Fruit fly (Drosophila melanogaster) whole organism, embryonic: ENCODE data around the gene Glut1.

Source experiments
- Ada2b ChIP-seq: fragments of 200-800 bp; sonication (Bioruptor generic); IDR thresholded peaks from 2 replicates; pipeline ENCODE4 v1.3.6; 2022; ENCODE audit warnings: missing biosample characterization, missing genetic modification characterization
- CG11723 ChIP-seq: fragments of 200-800 bp; sonication (Bioruptor generic); optimal IDR thresholded peaks from 2 replicates; lab custom pipeline; 2017; ENCODE audit warnings: missing biosample characterization, mild to moderate bottlenecking, missing genetic modification characterization
- CG12236 ChIP-seq: fragments of 200-800 bp; sonication (Bioruptor generic); optimal IDR thresholded peaks from 2 replicates; lab custom pipeline; 2016; ENCODE audit warnings: missing biosample characterization, missing genetic modification characterization
- CG12391 ChIP-seq: fragments of 200-800 bp; sonication (Bioruptor generic); optimal IDR thresholded peaks from 3 replicates; lab custom pipeline; 2018; ENCODE audit warnings: missing biosample characterization, mild to moderate bottlenecking, missing genetic modification characterization, moderate library complexity
- CG14710 ChIP-seq: fragments of 200-800 bp; sonication (Bioruptor generic); optimal IDR thresholded peaks from 3 replicates; lab custom pipeline; 2019; ENCODE audit warnings: missing biosample characterization, mild to moderate bottlenecking, missing genetic modification characterization, moderate library complexity
- CG1529 ChIP-seq: fragments of 200-800 bp; sonication (Bioruptor generic); optimal IDR thresholded peaks from 3 replicates; lab custom pipeline; 2018; ENCODE audit warnings: missing biosample characterization, missing genetic modification characterization
- CG15514 ChIP-seq: fragments of 200-800 bp; sonication (Bioruptor generic); optimal IDR thresholded peaks from 3 replicates; lab custom pipeline; 2017; ENCODE audit warnings: missing biosample characterization, missing genetic modification characterization, mild to moderate bottlenecking, moderate library complexity, missing genetic modification reagents
- CG1603 ChIP-seq: fragments of 200-800 bp; sonication (Bioruptor generic); optimal IDR thresholded peaks from 2 replicates; lab custom pipeline; 2019; ENCODE audit warnings: missing biosample characterization, mild to moderate bottlenecking, missing genetic modification characterization, moderate library complexity
- CG16813 ChIP-seq: fragments of 200-800 bp; sonication (Bioruptor generic); IDR thresholded peaks from 3 replicates; pipeline ENCODE4 v1.3.6; 2022; ENCODE audit warnings: missing biosample characterization, missing genetic modification characterization; ENCODE audit not compliant: partially characterized antibody
- CG17359 ChIP-seq: fragments of 200-800 bp; sonication (Bioruptor generic); optimal IDR thresholded peaks from 3 replicates; lab custom pipeline; 2018; ENCODE audit warnings: missing biosample characterization, mild to moderate bottlenecking, missing genetic modification characterization, moderate library complexity
- CG17568 ChIP-seq: fragments of 200-800 bp; sonication (Bioruptor generic); optimal IDR thresholded peaks from 2 replicates; lab custom pipeline; 2018; ENCODE audit warnings: missing biosample characterization, mild to moderate bottlenecking, missing genetic modification characterization, moderate library complexity
- CG2116 ChIP-seq: fragments of 200-800 bp; sonication (Bioruptor generic); optimal IDR thresholded peaks from 3 replicates; lab custom pipeline; 2018; ENCODE audit warnings: missing biosample characterization, mild to moderate bottlenecking, missing genetic modification characterization
- CG2712 ChIP-seq: fragments of 200-800 bp; optimal IDR thresholded peaks from 3 replicates; lab custom pipeline; 2019; ENCODE audit warnings: missing biosample characterization, mild to moderate bottlenecking, missing genetic modification characterization, moderate library complexity
- CG30403 ChIP-seq: fragments of 200-800 bp; sonication (Bioruptor generic); optimal IDR thresholded peaks from 3 replicates; lab custom pipeline; 2016; ENCODE audit warnings: missing biosample characterization, missing genetic modification characterization
- CG3281 ChIP-seq: fragments of 200-800 bp; sonication (Bioruptor generic); optimal IDR thresholded peaks from 3 replicates; lab custom pipeline; 2017; ENCODE audit warnings: missing biosample characterization, mild to moderate bottlenecking, missing genetic modification characterization
- CG6254 ChIP-seq: fragments of 200-800 bp; sonication (Bioruptor generic); optimal IDR thresholded peaks from 3 replicates; lab custom pipeline; 2017; ENCODE audit warnings: mild to moderate bottlenecking, missing biosample characterization, missing genetic modification reagents, missing genetic modification characterization
- CG7928 ChIP-seq: fragments of 200-800 bp; sonication (Bioruptor generic); optimal IDR thresholded peaks from 2 replicates; lab custom pipeline; 2017; ENCODE audit warnings: missing biosample characterization, mild to moderate bottlenecking, missing genetic modification characterization
- CG8944 ChIP-seq: fragments of 200-800 bp; sonication (Bioruptor generic); optimal IDR thresholded peaks from 3 replicates; lab custom pipeline; 2016; ENCODE audit warnings: missing biosample characterization, missing genetic modification characterization
- CTCF ChIP-seq: fragments of 200-800 bp; sonication (Bioruptor generic); optimal IDR thresholded peaks from 2 replicates; lab custom pipeline; 2017; ENCODE audit warnings: missing biosample characterization, mild to moderate bottlenecking, missing genetic modification characterization, moderate library complexity
- D ChIP-seq, 2 experiments: fragments of 200-800 bp in 1 of 2; fragments of >200 bp in 1 of 2; sonication (Bioruptor generic) in 1 of 2; optimal IDR thresholded peaks; 2 replicates in 1 of 2; 3 replicates in 1 of 2; lab custom pipeline; 2017; ENCODE audit warnings: mild to moderate bottlenecking in 1 of 2, missing biosample characterization in 1 of 2, missing genetic modification characterization in 1 of 2, missing genetic modification reagents in 1 of 2
- Doc3 ChIP-seq: fragments of 200-800 bp; sonication (Bioruptor generic); IDR thresholded peaks from 3 replicates; pipeline ENCODE4 v1.3.6; 2022; ENCODE audit warnings: missing biosample characterization, missing genetic modification characterization; ENCODE audit not compliant: partially characterized antibody
- Dp ChIP-seq: fragments of 200-800 bp; sonication (Bioruptor generic); optimal IDR thresholded peaks from 2 replicates; lab custom pipeline; 2018; ENCODE audit warnings: missing biosample characterization, mild to moderate bottlenecking, missing genetic modification characterization, moderate library complexity
- HLH3B ChIP-seq: fragments of 200-800 bp; sonication (Bioruptor generic); IDR thresholded peaks from 2 replicates; pipeline ENCODE4 v1.3.6; 2022; ENCODE audit warnings: missing biosample characterization, missing genetic modification characterization
- HLH54F ChIP-seq: fragments of 200-800 bp; sonication (Bioruptor generic); optimal IDR thresholded peaks from 3 replicates; lab custom pipeline; 2016; ENCODE audit warnings: missing biosample characterization, missing genetic modification characterization
- Mad ChIP-seq: fragments of 200-800 bp; sonication (Bioruptor generic); optimal IDR thresholded peaks from 2 replicates; lab custom pipeline; 2016; ENCODE audit warnings: missing biosample characterization, missing genetic modification characterization
- Rfx ChIP-seq: fragments of 200-800 bp; sonication (Bioruptor generic); IDR thresholded peaks from 2 replicates; pipeline ENCODE4 v1.3.6; 2022; ENCODE audit warnings: missing biosample characterization, missing genetic modification characterization
- Sin3A ChIP-seq: fragments of >200 bp; optimal IDR thresholded peaks from 2 replicates; lab custom pipeline; 2018
- Taf1 ChIP-seq: fragments of 200-800 bp; sonication (Bioruptor generic); IDR thresholded peaks from 2 replicates; pipeline ENCODE4 v1.3.6; 2022; ENCODE audit warnings: missing biosample characterization, missing genetic modification characterization
- amos ChIP-seq: fragments of 200-800 bp; sonication (Bioruptor generic); IDR thresholded peaks from 2 replicates; pipeline ENCODE4 v1.3.6; 2022; ENCODE audit warnings: missing biosample characterization, missing genetic modification characterization; ENCODE audit not compliant: partially characterized antibody
- ara ChIP-seq: fragments of 200-800 bp; sonication (Bioruptor generic); IDR thresholded peaks from 2 replicates; pipeline ENCODE4 v1.3.6; 2022; ENCODE audit warnings: missing biosample characterization, missing genetic modification characterization
- bbx ChIP-seq: fragments of 200-800 bp; sonication (Bioruptor generic); IDR thresholded peaks from 2 replicates; pipeline ENCODE4 v1.3.6; 2022; ENCODE audit warnings: missing biosample characterization, missing genetic modification characterization; ENCODE audit not compliant: partially characterized antibody
- cad ChIP-seq: fragments of >200 bp; optimal IDR thresholded peaks from 2 replicates; lab custom pipeline; 2017; ENCODE audit warnings: missing biosample characterization, missing genetic modification characterization
- caup ChIP-seq: fragments of 200-800 bp; sonication (Bioruptor generic); optimal IDR thresholded peaks from 3 replicates; lab custom pipeline; 2017; ENCODE audit warnings: missing biosample characterization, mild to moderate bottlenecking, missing genetic modification characterization, moderate library complexity; ENCODE audit not compliant: severe bottlenecking
- esg ChIP-seq: fragments of 200-800 bp; sonication (Bioruptor generic); conservative IDR thresholded peaks from 2 replicates; pipeline ENCODE4 v1.3.6; 2022; ENCODE audit warnings: missing biosample characterization, missing genetic modification characterization
- gcm ChIP-seq: fragments of 200-800 bp; sonication (Bioruptor generic); optimal IDR thresholded peaks from 2 replicates; lab custom pipeline; 2019; ENCODE audit warnings: missing biosample characterization, mild to moderate bottlenecking, missing genetic modification characterization, moderate library complexity
- gem ChIP-seq: fragments of 200-800 bp; sonication (Bioruptor generic); optimal IDR thresholded peaks from 2 replicates; lab custom pipeline; 2019; ENCODE audit warnings: missing biosample characterization, mild to moderate bottlenecking, missing genetic modification characterization, moderate library complexity
- hb ChIP-seq: fragments of 200-800 bp; sonication (Bioruptor generic); IDR thresholded peaks from 3 replicates; pipeline ENCODE4 v1.3.6; 2022; ENCODE audit warnings: missing biosample characterization, missing genetic modification characterization; ENCODE audit not compliant: partially characterized antibody
- insv ChIP-seq, 2 experiments: fragments of 200-800 bp; sonication (Bioruptor generic); optimal IDR thresholded peaks; 3 replicates each; lab custom pipeline; 2016 to 2018; ENCODE audit warnings: missing biosample characterization in 2 of 2, missing genetic modification characterization in 2 of 2
- kni ChIP-seq: fragments of 200-800 bp; sonication (Bioruptor generic); optimal IDR thresholded peaks from 3 replicates; lab custom pipeline; 2017; ENCODE audit warnings: mild to moderate bottlenecking, missing biosample characterization, missing genetic modification reagents, missing genetic modification characterization
- mam ChIP-seq: fragments of 200-800 bp; sonication (Bioruptor generic); optimal IDR thresholded peaks from 3 replicates; lab custom pipeline; 2016; ENCODE audit warnings: missing biosample characterization, missing genetic modification characterization
- nerfin-2 ChIP-seq: fragments of 200-800 bp; sonication (Bioruptor generic); IDR thresholded peaks from 2 replicates; pipeline ENCODE4 v1.3.6; 2022; ENCODE audit warnings: missing biosample characterization, missing genetic modification characterization; ENCODE audit not compliant: partially characterized antibody
- p53 ChIP-seq: fragments of 200-800 bp; sonication (Bioruptor generic); optimal IDR thresholded peaks from 2 replicates; lab custom pipeline; 2016; ENCODE audit warnings: missing biosample characterization, missing genetic modification characterization
- pita ChIP-seq: fragments of 200-800 bp; sonication (Bioruptor generic); optimal IDR thresholded peaks from 2 replicates; lab custom pipeline; 2017; ENCODE audit warnings: missing biosample characterization, mild to moderate bottlenecking, missing genetic modification characterization
- row ChIP-seq: fragments of 200-800 bp; sonication (Bioruptor generic); IDR thresholded peaks from 3 replicates; pipeline ENCODE4 v1.3.6; 2022; ENCODE audit warnings: missing biosample characterization, missing genetic modification characterization
- so ChIP-seq: fragments of 200-800 bp; sonication (Bioruptor generic); IDR thresholded peaks from 3 replicates; pipeline ENCODE4 v1.3.6; 2022; ENCODE audit warnings: missing biosample characterization, missing genetic modification characterization
- sug ChIP-seq: fragments of 200-800 bp; optimal IDR thresholded peaks from 2 replicates; lab custom pipeline; 2019; ENCODE audit warnings: missing biosample characterization, mild to moderate bottlenecking, missing genetic modification characterization, moderate library complexity
- tna ChIP-seq: fragments of 200-800 bp; sonication (Bioruptor generic); IDR thresholded peaks from 2 replicates; pipeline ENCODE4 v1.3.6; 2022; ENCODE audit warnings: missing biosample characterization, missing genetic modification characterization; ENCODE audit not compliant: partially characterized antibody
- trem ChIP-seq: fragments of 200-800 bp; optimal IDR thresholded peaks from 3 replicates; lab custom pipeline; 2019; ENCODE audit warnings: missing biosample characterization, mild to moderate bottlenecking, missing genetic modification characterization, moderate library complexity
- z ChIP-seq: fragments of 200-800 bp; sonication (Bioruptor generic); IDR thresholded peaks from 3 replicates; pipeline ENCODE4 v1.3.6; 2022; ENCODE audit warnings: missing biosample characterization, missing genetic modification characterization

The Glut1 gene

dm6 chr3L:868800-869199 is 45.1 kb upstream of the Glut1 start:
- no peak for TF ChIP-seq CG30403 (GFP tag; lab: Kevin White, UChicago)
- TF ChIP-seq caup (GFP tag; lab: Kevin White, UChicago): no peak
- peak; percentile 88 for TF ChIP-seq CTCF (GFP tag; lab: Kevin White, UChicago)
- TF ChIP-seq bbx (GFP tag; lab: Robert Waterston, UW): no peak
- TF ChIP-seq mam (GFP tag; lab: Kevin White, UChicago): no peak
- TF ChIP-seq HLH54F (GFP tag; lab: Kevin White, UChicago): no peak
- no peak for TF ChIP-seq kni
- TF ChIP-seq insv (GFP tag; optimal IDR thresholded peaks at IDR 0.05; lab: Kevin White, UChicago): no peak
- TF ChIP-seq Mad (GFP tag; lab: Kevin White, UChicago): no peak
- TF ChIP-seq gcm (GFP tag; lab: Kevin White, UChicago): no peak
- peak; percentile 88 for TF ChIP-seq CG15514 (GFP tag; lab: Kevin White, UChicago)
- TF ChIP-seq esg (GFP tag; lab: Robert Waterston, UW): no peak
- TF ChIP-seq CG1529 (GFP tag; lab: Kevin White, UChicago): no peak
- TF ChIP-seq gem (tag; lab: Kevin White, UChicago): no peak
- TF ChIP-seq CG17568 (GFP tag; lab: Kevin White, UChicago): no peak
- TF ChIP-seq HLH3B (GFP tag; lab: Robert Waterston, UW): no peak
- TF ChIP-seq so (GFP tag; lab: Robert Waterston, UW): no peak
- TF ChIP-seq Taf1 (GFP tag; lab: Robert Waterston, UW): no peak
- TF ChIP-seq CG17359 (tag; lab: Kevin White, UChicago): no peak
- no peak for TF ChIP-seq cad (GFP tag; lab: Kevin White, UChicago)
- TF ChIP-seq ara (GFP tag; lab: Robert Waterston, UW): no peak
- TF ChIP-seq CG3281 (GFP tag; lab: Kevin White, UChicago): no peak
- no peak for TF ChIP-seq CG12236 (GFP tag; lab: Kevin White, UChicago)
- no peak for TF ChIP-seq CG6254 (GFP tag; lab: Kevin White, UChicago)
- TF ChIP-seq pita (GFP tag; lab: Kevin White, UChicago): peak; percentile 18

DNA sequence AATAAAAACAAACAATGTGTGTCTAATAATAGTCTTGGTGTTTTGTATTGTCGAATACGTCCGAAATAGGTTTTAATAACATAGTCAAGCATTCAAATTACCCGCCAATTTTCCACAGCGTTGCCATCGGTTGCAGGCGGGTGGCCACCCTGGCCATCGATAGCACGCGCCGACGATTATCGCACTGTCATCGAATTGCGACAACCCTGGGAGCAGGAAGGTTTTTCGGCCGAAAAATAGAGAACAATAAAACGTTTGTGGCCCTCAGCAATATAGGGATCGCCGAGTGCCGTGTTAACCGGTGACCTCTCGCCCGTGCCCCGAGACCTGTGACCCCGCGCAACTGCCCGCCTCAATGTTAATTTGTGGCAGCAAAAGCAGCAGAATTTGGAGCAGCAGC is 42.2 kb upstream of the Glut1 start, which contains the start of gene Usp10:
TSS of gene Usp10 (plus strand) at position 187 of the 400 bp plus-strand sequence.
- TF ChIP-seq Ada2b (no peak), CG1603 (tag; lab: Kevin White, UChicago) (peak; percentile 78), CG2116 (peak; percentile 88), trem (tag; lab: Kevin White, UChicago) (peak; percentile 59), row (GFP tag; lab: Robert Waterston, UW) (peak; percentile 18; the same call in 1 of the 3 replicates), CG2712 (tag; lab: Kevin White, UChicago) (peak; percentile 2), CG8944 (GFP tag; lab: Kevin White, UChicago) (no peak), CG7928 (peak; percentile 4), CG14710 (tag; lab: Kevin White, UChicago) (peak; percentile 55), tna (peak; percentile 70), nerfin-2 (GFP tag; lab: Robert Waterston, UW) (peak; percentile 57), CG16813 (GFP tag; lab: Robert Waterston, UW) (peak; percentile 81), D (optimal IDR thresholded peaks at IDR 0.05; lab: Kevin White, UChicago) (peak; percentile 79), D (GFP tag; optimal IDR thresholded peaks at IDR 0.05; lab: Kevin White, UChicago) (no peak), bbx (GFP tag; lab: Robert Waterston, UW) (peak; percentile 80), amos (GFP tag; lab: Robert Waterston, UW) (peak; percentile 88), Rfx (GFP tag; lab: Robert Waterston, UW) (peak; percentile 31; the same call in 1 of the 2 replicates), Sin3A (peak; percentile 56), hb (GFP tag; lab: Robert Waterston, UW) (peak; percentile 73; the same call in 1 of the 3 replicates), Doc3 (GFP tag; lab: Robert Waterston, UW) (peak; percentile 59; the same call in 2 of the 3 replicates), p53 (GFP tag; lab: Kevin White, UChicago) (peak; percentile 7), sug (peak; percentile 15), Dp (GFP tag; lab: Kevin White, UChicago) (peak; percentile 98), CG12391 (tag; lab: Kevin White, UChicago) (peak; percentile 6), CG11723 (GFP tag; lab: Kevin White, UChicago) (no peak), z (no peak)
